Comparison of ENCODE assay signal across 2 fruit fly cellular contexts in genomic region chr3R:25644172-25644571, dm6.
A peak's percentile ranks its signal among the peaks of the same experiment; 100 is the strongest.
TF ChIP-seq lines count a peak whose summit lies in the region.

No protein-coding gene starts in this region.

TF ChIP-seq in whole organism, prepupa, 60 proteins besides CTCF, POLR2A, EP300 and RAD21:
- no peak for TF ChIP-seq Hr39 (GFP tag; optimal IDR thresholded peaks at IDR 0.05; lab: Kevin White, UChicago)
- TF ChIP-seq Eip75B (GFP tag; optimal IDR thresholded peaks at IDR 0.05; lab: Kevin White, UChicago), result peak; percentile 14
- TF ChIP-seq Ets21C (GFP tag; optimal IDR thresholded peaks at IDR 0.05; lab: Kevin White, UChicago), result no peak
- no peak for TF ChIP-seq vri (GFP tag; optimal IDR thresholded peaks at IDR 0.05; lab: Kevin White, UChicago)
- peak; percentile 31 for TF ChIP-seq CG6808 (GFP tag; optimal IDR thresholded peaks at IDR 0.05; lab: Kevin White, UChicago)
- TF ChIP-seq topi (GFP tag; optimal IDR thresholded peaks at IDR 0.05; lab: Kevin White, UChicago), result no peak
- no peak for TF ChIP-seq net (GFP tag; optimal IDR thresholded peaks at IDR 0.05; lab: Kevin White, UChicago)
- no peak for TF ChIP-seq Met (GFP tag; optimal IDR thresholded peaks at IDR 0.05; lab: Kevin White, UChicago)
- no peak for TF ChIP-seq Hr38 (GFP tag; optimal IDR thresholded peaks at IDR 0.05; lab: Kevin White, UChicago)
- no peak for TF ChIP-seq CG3919 (GFP tag; optimal IDR thresholded peaks at IDR 0.05; lab: Kevin White, UChicago)
- TF ChIP-seq Ets96B (tag; optimal IDR thresholded peaks at IDR 0.05; lab: Kevin White, UChicago), result peak; percentile 9
- no peak for TF ChIP-seq OdsH (GFP tag; optimal IDR thresholded peaks at IDR 0.05; lab: Kevin White, UChicago)
- TF ChIP-seq CG9139 (GFP tag; optimal IDR thresholded peaks at IDR 0.05; lab: Kevin White, UChicago), result no peak
- no peak for TF ChIP-seq CG8319 (GFP tag; optimal IDR thresholded peaks at IDR 0.05; lab: Kevin White, UChicago)
- no peak for TF ChIP-seq CG11294 (GFP tag; IDR thresholded peaks at IDR 0.05; lab: Robert Waterston, UW)
- TF ChIP-seq CG4318 (GFP tag; optimal IDR thresholded peaks at IDR 0.05; lab: Kevin White, UChicago), result no peak
- TF ChIP-seq CG8632 (GFP tag; optimal IDR thresholded peaks at IDR 0.05; lab: Kevin White, UChicago), result no peak
- TF ChIP-seq spab (GFP tag; optimal IDR thresholded peaks at IDR 0.05; lab: Kevin White, UChicago), result peak; percentile 3
- TF ChIP-seq CG6792 (GFP tag; optimal IDR thresholded peaks at IDR 0.05; lab: Kevin White, UChicago), result no peak
- TF ChIP-seq Hr4 (GFP tag; optimal IDR thresholded peaks at IDR 0.05; lab: Kevin White, UChicago), result no peak
- TF ChIP-seq Eip93F (GFP tag; optimal IDR thresholded peaks at IDR 0.05; lab: Kevin White, UChicago), result no peak
- no peak for TF ChIP-seq Sox15 (GFP tag; optimal IDR thresholded peaks at IDR 0.05; lab: Kevin White, UChicago)
- no peak for TF ChIP-seq ss (GFP tag; optimal IDR thresholded peaks at IDR 0.05; lab: Kevin White, UChicago)
- TF ChIP-seq CG32006 (GFP tag; optimal IDR thresholded peaks at IDR 0.05; lab: Kevin White, UChicago), result no peak
- TF ChIP-seq CG15336 (GFP tag; IDR thresholded peaks at IDR 0.05; lab: Robert Waterston, UW), result no peak
- no peak for TF ChIP-seq lz (GFP tag; optimal IDR thresholded peaks at IDR 0.05; lab: Kevin White, UChicago)
- TF ChIP-seq Eip78C (GFP tag; lab: Kevin White, UChicago), result peak; percentile 65
- TF ChIP-seq Sox14 (GFP tag; optimal IDR thresholded peaks at IDR 0.05; lab: Kevin White, UChicago), result no peak
- TF ChIP-seq fd59A (GFP tag; optimal IDR thresholded peaks at IDR 0.05; lab: Kevin White, UChicago), result no peak
- TF ChIP-seq Blimp-1 (GFP tag; optimal IDR thresholded peaks at IDR 0.05; lab: Kevin White, UChicago), result no peak
- no peak for TF ChIP-seq cyc (GFP tag; optimal IDR thresholded peaks at IDR 0.05; lab: Kevin White, UChicago)
- no peak for TF ChIP-seq CG6854 (GFP tag; optimal IDR thresholded peaks at IDR 0.05; lab: Kevin White, UChicago)
- no peak for TF ChIP-seq svp (GFP tag; lab: Kevin White, UChicago)
- peak; percentile 14 for TF ChIP-seq achi (GFP tag; optimal IDR thresholded peaks at IDR 0.05; lab: Kevin White, UChicago)
- no peak for TF ChIP-seq acj6 (GFP tag; optimal IDR thresholded peaks at IDR 0.05; lab: Kevin White, UChicago)
- TF ChIP-seq CG10631 (GFP tag; optimal IDR thresholded peaks at IDR 0.05; lab: Kevin White, UChicago), result no peak
- no peak for TF ChIP-seq dsx (GFP tag; optimal IDR thresholded peaks at IDR 0.05; lab: Kevin White, UChicago; ENCODE audit: poor library complexity, severe bottlenecking)
- no peak for TF ChIP-seq pdm3 (GFP tag; optimal IDR thresholded peaks at IDR 0.05; lab: Kevin White, UChicago)
- TF ChIP-seq CG6163 (GFP tag; IDR thresholded peaks at IDR 0.05; lab: Robert Waterston, UW), result 0 out of 3 replicates have a peak, but pooled peaks have one; percentile 26
- no peak for TF ChIP-seq CG1621 (tag; optimal IDR thresholded peaks at IDR 0.05; lab: Kevin White, UChicago)
- TF ChIP-seq fkh (GFP tag; optimal IDR thresholded peaks at IDR 0.05; lab: Kevin White, UChicago), result no peak
- no peak for TF ChIP-seq salr (GFP tag; optimal IDR thresholded peaks at IDR 0.05; lab: Kevin White, UChicago)
- TF ChIP-seq CG10669 (GFP tag; optimal IDR thresholded peaks at IDR 0.05; lab: Kevin White, UChicago), result peak; percentile 19

TF ChIP-seq in whole organism, pupa, 21 proteins besides CTCF, POLR2A, EP300 and RAD21:
- TF ChIP-seq Pif1B (GFP tag; optimal IDR thresholded peaks at IDR 0.05; lab: Kevin White, UChicago), result no peak
- TF ChIP-seq CG13204 (GFP tag; optimal IDR thresholded peaks at IDR 0.05; lab: Kevin White, UChicago), result no peak
- peak; percentile 73 for TF ChIP-seq CG14655 (GFP tag; optimal IDR thresholded peaks at IDR 0.05; lab: Kevin White, UChicago)
- peak; percentile 8 for TF ChIP-seq D1 (tag; optimal IDR thresholded peaks at IDR 0.05; lab: Kevin White, UChicago)
- TF ChIP-seq Pif1A (GFP tag; optimal IDR thresholded peaks at IDR 0.05; lab: Kevin White, UChicago), result no peak
- TF ChIP-seq CG8301 (tag; optimal IDR thresholded peaks at IDR 0.05; lab: Kevin White, UChicago), result peak; percentile 30
- TF ChIP-seq CG9948 (tag; optimal IDR thresholded peaks at IDR 0.05; lab: Kevin White, UChicago), result peak; percentile 45
- peak; percentile 45 for TF ChIP-seq CG8159 (tag; optimal IDR thresholded peaks at IDR 0.05; lab: Kevin White, UChicago)
- 0 out of 2 replicates have a peak, but pooled peaks have one; percentile 7 for TF ChIP-seq CG12605 (GFP tag; IDR thresholded peaks at IDR 0.05; lab: Robert Waterston, UW)
- TF ChIP-seq CG17806 (tag; optimal IDR thresholded peaks at IDR 0.05; lab: Kevin White, UChicago), result peak; percentile 33
